Fruit fly (Drosophila melanogaster): ENCODE measurements around the gene CG12880.

DNA sequence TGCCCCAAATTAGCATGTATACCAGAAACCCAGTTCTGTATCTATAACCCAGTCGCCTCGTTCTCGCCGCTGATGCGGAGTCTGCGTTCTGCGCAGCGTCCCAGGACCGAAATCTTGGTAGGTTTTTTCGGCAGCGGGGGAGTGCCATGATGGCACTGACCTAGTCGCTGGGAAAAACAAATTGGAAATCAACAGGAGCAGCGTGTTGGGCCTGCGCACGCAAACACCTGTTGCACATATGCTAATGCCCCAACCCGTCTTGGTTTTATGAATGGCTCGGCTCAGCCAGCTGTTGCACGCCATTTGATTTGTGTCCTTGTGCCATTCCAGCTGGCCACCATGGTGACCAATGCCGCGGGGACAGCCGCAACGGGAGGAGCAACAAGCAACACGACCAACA is 22.9 kb upstream of the CG12880 start:
- TF ChIP-seq psq (optimal IDR thresholded peaks at IDR 0.05) (no peak), CG8478 (optimal IDR thresholded peaks at IDR 0.05) (no peak), EcR (GFP tag; optimal IDR thresholded peaks at IDR 0.05) (no peak), pan (optimal IDR thresholded peaks at IDR 0.05) (no peak), Dll (optimal IDR thresholded peaks at IDR 0.05) (no peak)

Data from whole organism.